Worm (Caenorhabditis elegans) whole organism, midembryonic: Measurements from ENCODE around the gene cest-8.

ENCODE experiments used
- T22C8.4 ChIP-seq: fragments of 200-800 bp; sonication (Bioruptor generic); IDR thresholded peaks from 2 replicates; pipeline ENCODE4 v1.3.6; 2022; ENCODE audit warnings: missing genetic modification characterization, missing compliant biosample characterization
- cog-1 ChIP-seq: sonication (generic microtip); optimal IDR thresholded peaks from 2 replicates; lab custom pipeline; 2016; ENCODE audit warnings: missing genetic modification characterization, missing compliant biosample characterization
- flt-1 ChIP-seq: fragments of 200-800 bp; sonication (Bioruptor generic); IDR thresholded peaks from 2 replicates; pipeline ENCODE4 v1.3.6; 2022; ENCODE audit warnings: missing genetic modification characterization, missing compliant biosample characterization
- klf-2 ChIP-seq: fragments of 200-800 bp; sonication (Bioruptor generic); conservative IDR thresholded peaks from 2 replicates; pipeline ENCODE4 v1.3.6; 2022; ENCODE audit warnings: missing genetic modification reagents, missing genetic modification characterization, missing compliant biosample characterization
- med-1 ChIP-seq: sonication (generic microtip); optimal IDR thresholded peaks from 2 replicates; lab custom pipeline; 2017; ENCODE audit warnings: missing genetic modification characterization, mild to moderate bottlenecking, missing compliant biosample characterization, antibody characterized with exemption, missing genetic modification reagents; ENCODE audit not compliant: insufficient read depth
- ref-1 ChIP-seq: fragments of 200-800 bp; sonication (Bioruptor generic); conservative IDR thresholded peaks from 2 replicates; pipeline ENCODE4 v1.3.6; 2022; ENCODE audit warnings: missing genetic modification reagents, missing genetic modification characterization, missing compliant biosample characterization
- tab-1 ChIP-seq: fragments of 200-800 bp; sonication (Bioruptor generic); IDR thresholded peaks from 2 replicates; pipeline ENCODE4 v1.3.6; 2022; ENCODE audit warnings: missing genetic modification characterization, missing compliant biosample characterization
- ztf-29 ChIP-seq: fragments of 200-800 bp; sonication (Bioruptor generic); IDR thresholded peaks from 2 replicates; pipeline ENCODE4 v1.3.6; 2022; ENCODE audit warnings: missing genetic modification reagents, missing genetic modification characterization, missing compliant biosample characterization

ce11 chrX:12221817-12222216 is 2.4 kb downstream of the cest-8 start, which contains the start of gene cest-9.2:
- TF ChIP-seq T22C8.4 (GFP tag; lab: Robert Waterston, UW), result no peak
- no peak for TF ChIP-seq med-1 (GFP tag; lab: Kevin White, UChicago)
- TF ChIP-seq tab-1 (GFP tag; lab: Robert Waterston, UW), result no peak
- no peak for TF ChIP-seq flt-1
- no peak for TF ChIP-seq ztf-29
- TF ChIP-seq klf-2, result no peak
- no peak for TF ChIP-seq cog-1 (tag; lab: Kevin White, UChicago)
- TF ChIP-seq ref-1 (GFP tag; lab: Robert Waterston, UW), result no peak
